Fruit fly (Drosophila melanogaster): Measurements from ENCODE around the gene Adk2.

The Adk2 gene

dm6 chr3L:13036706-13037457, 14.4 kb upstream of the Adk2 start, which contains the start of gene Srrm1 (continued):
- TF ChIP-seq CG4617 (GFP tag; optimal IDR thresholded peaks at IDR 0.05; ENCODE audit: borderline replicate concordance) (peak; percentile 90), fd64A (GFP tag; optimal IDR thresholded peaks at IDR 0.05) (no peak), Gsc (GFP tag; IDR thresholded peaks at IDR 0.05) (no peak), CG9215 (GFP tag; IDR thresholded peaks at IDR 0.05) (peak; percentile 29; the same call in 1 of the 2 replicates), CG34422 (GFP tag; IDR thresholded peaks at IDR 0.05) (peak; percentile 54; the same call in 2 of the 3 replicates), Doc2 (GFP tag; IDR thresholded peaks at IDR 0.05) (no peak), Ets65A (GFP tag) (peak; percentile 97), CG8290 (GFP tag; optimal IDR thresholded peaks at IDR 0.05) (no peak), CG8290 (tag; optimal IDR thresholded peaks at IDR 0.05) (peak; percentile 8 to 44), CG12744 (GFP tag; optimal IDR thresholded peaks at IDR 0.05) (peak; percentile 25), al (GFP tag; IDR thresholded peaks at IDR 0.05) (peak; percentile 36; the same call in 1 of the 2 replicates), Ets97D (GFP tag; optimal IDR thresholded peaks at IDR 0.05) (peak; percentile 75), CG2889 (GFP tag; IDR thresholded peaks at IDR 0.05) (no peak), slp2 (GFP tag; optimal IDR thresholded peaks at IDR 0.05) (peak; percentile 6), h (optimal IDR thresholded peaks at IDR 0.05) (no peak), fu2 (GFP tag; optimal IDR thresholded peaks at IDR 0.05) (peak; percentile 30), CG7786 (GFP tag; optimal IDR thresholded peaks at IDR 0.05) (peak; percentile 42), Sry-δ (GFP tag; optimal IDR thresholded peaks at IDR 0.05) (peak; percentile 97), CG6654 (GFP tag; optimal IDR thresholded peaks at IDR 0.05) (no peak), Trl (optimal IDR thresholded peaks at IDR 0.05) (no peak), Trl (GFP tag; optimal IDR thresholded peaks at IDR 0.05) (peak; percentile 52), CG43689 (GFP tag; IDR thresholded peaks at IDR 0.05) (no peak), CG7372 (GFP tag; IDR thresholded peaks at IDR 0.05) (0 out of 2 replicates have a peak, but pooled peaks have one; percentile 21), CG14667 (GFP tag; IDR thresholded peaks at IDR 0.05) (no peak), Ptx1 (GFP tag; IDR thresholded peaks at IDR 0.05) (no peak), unc-4 (GFP tag; IDR thresholded peaks at IDR 0.05; ENCODE audit: partially characterized antibody) (peak; percentile 90), CG15514 (GFP tag; optimal IDR thresholded peaks at IDR 0.05) (peak; percentile 60), CG32772 (GFP tag; IDR thresholded peaks at IDR 0.05) (0 out of 2 replicates have a peak, but pooled peaks have one; percentile 5), trem (tag; optimal IDR thresholded peaks at IDR 0.05) (peak; percentile 67), CG8359 (GFP tag; optimal IDR thresholded peaks at IDR 0.05; ENCODE audit: borderline replicate concordance) (no peak), twi (tag; optimal IDR thresholded peaks at IDR 0.05) (peak; percentile 5), ERR (GFP tag; optimal IDR thresholded peaks at IDR 0.05) (peak; percentile 10), wdn (GFP tag; IDR thresholded peaks at IDR 0.05) (no peak), CG15696 (tag; optimal IDR thresholded peaks at IDR 0.05) (no peak), Dbx (GFP tag; IDR thresholded peaks at IDR 0.05) (peak; percentile 47; the same call in 2 of the 3 replicates), az2 (GFP tag; optimal IDR thresholded peaks at IDR 0.05) (peak; percentile 16), CG14710 (tag; optimal IDR thresholded peaks at IDR 0.05) (peak; percentile 65), CG30020 (tag; optimal IDR thresholded peaks at IDR 0.05) (peak; percentile 45), E2f2 (GFP tag; IDR thresholded peaks at IDR 0.05) (peak; percentile 79), sc (optimal IDR thresholded peaks at IDR 0.05) (no peak), sc (GFP tag; optimal IDR thresholded peaks at IDR 0.05) (no peak), dm (GFP tag; optimal IDR thresholded peaks at IDR 0.05) (peak; percentile 68), CG9797 (GFP tag; optimal IDR thresholded peaks at IDR 0.05) (peak; percentile 61), Med (GFP tag) (peak; percentile 94), cg (GFP tag; optimal IDR thresholded peaks at IDR 0.05) (peak; percentile 90), tna (GFP tag; IDR thresholded peaks at IDR 0.05; ENCODE audit: partially characterized antibody) (peak; percentile 85), CG2120 (GFP tag; optimal IDR thresholded peaks at IDR 0.05) (peak; percentile 61), lilli (GFP tag; optimal IDR thresholded peaks at IDR 0.05) (peak; percentile 72), ttk (GFP tag; IDR thresholded peaks at IDR 0.05) (no peak), row (GFP tag; IDR thresholded peaks at IDR 0.05) (peak; percentile 61), ken (GFP tag; IDR thresholded peaks at IDR 0.05) (0 out of 3 replicates have a peak, but pooled peaks have one; percentile 28), cad (GFP tag; optimal IDR thresholded peaks at IDR 0.05) (peak; percentile 71)
